Worm (Caenorhabditis elegans) whole organism, midembryonic: ENCODE data around the gene srv-3.

Experiments
- flt-1 ChIP-seq: fragments of 200-800 bp; sonication (Bioruptor generic); IDR thresholded peaks from 2 replicates; pipeline ENCODE4 v1.3.6; 2022; ENCODE audit warnings: missing genetic modification characterization, missing compliant biosample characterization
- ztf-23 ChIP-seq: fragments of 200-800 bp; sonication (Bioruptor generic); IDR thresholded peaks from 2 replicates; pipeline ENCODE4 v1.3.6; 2022; ENCODE audit warnings: missing genetic modification reagents, missing genetic modification characterization, missing compliant biosample characterization

ce11 chrV:19671816-19672215 lies 36.9 kb downstream of the srv-3 start:
- TF ChIP-seq ztf-23 (GFP tag; lab: Robert Waterston, UW) (no peak), flt-1 (GFP tag; lab: Robert Waterston, UW) (no peak)
